Fruit fly (Drosophila melanogaster) whole organism, pupa: ENCODE data around the gene fh.

Source experiments
- CG10348 ChIP-seq: fragments of 200-800 bp; sonication (Bioruptor generic); IDR thresholded peaks from 2 replicates; pipeline ENCODE4 v1.3.6; 2022; ENCODE audit warnings: missing biosample characterization, missing genetic modification characterization
- CG12605 ChIP-seq: fragments of 200-800 bp; sonication (Bioruptor generic); IDR thresholded peaks from 2 replicates; pipeline ENCODE4 v1.3.6; 2022; ENCODE audit warnings: missing biosample characterization, missing genetic modification characterization
- CG13204 ChIP-seq: fragments of 200-800 bp; sonication (Bioruptor generic); optimal IDR thresholded peaks from 2 replicates; lab custom pipeline; 2018; ENCODE audit warnings: missing biosample characterization, mild to moderate bottlenecking, missing genetic modification characterization, moderate library complexity
- CG14655 ChIP-seq: fragments of 200-800 bp; sonication (Bioruptor generic); optimal IDR thresholded peaks from 3 replicates; lab custom pipeline; 2017; ENCODE audit warnings: mild to moderate bottlenecking, missing biosample characterization, missing genetic modification reagents, missing genetic modification characterization
- CG15710 ChIP-seq: fragments of 200-800 bp; sonication (Bioruptor generic); optimal IDR thresholded peaks from 2 replicates; lab custom pipeline; 2018; ENCODE audit warnings: missing biosample characterization, mild to moderate bottlenecking, missing genetic modification characterization, moderate library complexity
- CG17806 ChIP-seq: fragments of 200-800 bp; sonication (Bioruptor generic); optimal IDR thresholded peaks from 2 replicates; lab custom pipeline; 2018; ENCODE audit warnings: missing biosample characterization, mild to moderate bottlenecking, missing genetic modification characterization, moderate library complexity
- CG32121 ChIP-seq: fragments of 200-800 bp; sonication (Bioruptor generic); IDR thresholded peaks from 2 replicates; pipeline ENCODE4 v1.3.6; 2022; ENCODE audit warnings: missing biosample characterization, missing genetic modification characterization
- CG34367 ChIP-seq: fragments of 200-800 bp; sonication (Bioruptor generic); optimal IDR thresholded peaks from 2 replicates; lab custom pipeline; 2018; ENCODE audit warnings: missing biosample characterization, mild to moderate bottlenecking, missing genetic modification characterization
- CG4496 ChIP-seq: fragments of 200-800 bp; sonication (Bioruptor generic); IDR thresholded peaks from 3 replicates; pipeline ENCODE4 v1.3.6; 2022; ENCODE audit warnings: missing biosample characterization, missing genetic modification characterization
- CG8159 ChIP-seq: fragments of 200-800 bp; sonication (Bioruptor generic); optimal IDR thresholded peaks from 3 replicates; lab custom pipeline; 2018; ENCODE audit warnings: missing biosample characterization, mild to moderate bottlenecking, missing genetic modification characterization, moderate library complexity
- CG8301 ChIP-seq: fragments of 200-800 bp; sonication (Bioruptor generic); optimal IDR thresholded peaks from 2 replicates; lab custom pipeline; 2018; ENCODE audit warnings: missing biosample characterization, mild to moderate bottlenecking, missing genetic modification characterization
- CG9948 ChIP-seq: fragments of 200-800 bp; sonication (Bioruptor generic); optimal IDR thresholded peaks from 2 replicates; lab custom pipeline; 2018; ENCODE audit warnings: missing biosample characterization, mild to moderate bottlenecking, missing genetic modification characterization, moderate library complexity
- D1 ChIP-seq: fragments of 200-800 bp; sonication (Bioruptor generic); optimal IDR thresholded peaks from 2 replicates; lab custom pipeline; 2018; ENCODE audit warnings: missing biosample characterization, mild to moderate bottlenecking, missing genetic modification characterization, moderate library complexity
- EcR ChIP-seq: fragments of 200-800 bp; sonication (Bioruptor generic); optimal IDR thresholded peaks from 3 replicates; lab custom pipeline; 2019; ENCODE audit warnings: missing biosample characterization, missing genetic modification characterization, mild to moderate bottlenecking, moderate library complexity, missing genetic modification reagents
- Ets98B ChIP-seq: fragments of 200-800 bp; sonication (Bioruptor generic); IDR thresholded peaks from 2 replicates; pipeline ENCODE4 v1.3.6; 2022; ENCODE audit warnings: missing biosample characterization, missing genetic modification characterization
- Pif1A ChIP-seq: fragments of 200-800 bp; sonication (Bioruptor generic); optimal IDR thresholded peaks from 3 replicates; lab custom pipeline; 2016; ENCODE audit warnings: missing biosample characterization, missing genetic modification characterization
- Pif1B ChIP-seq: fragments of 200-800 bp; sonication (Bioruptor generic); optimal IDR thresholded peaks from 3 replicates; lab custom pipeline; 2016; ENCODE audit warnings: missing biosample characterization, missing genetic modification characterization
- Snoo ChIP-seq: fragments of 200-800 bp; sonication (Bioruptor generic); optimal IDR thresholded peaks from 3 replicates; lab custom pipeline; 2017; ENCODE audit warnings: missing biosample characterization, mild to moderate bottlenecking, missing genetic modification characterization, inconsistent platforms
- fd96Ca ChIP-seq: fragments of 200-800 bp; sonication (Bioruptor generic); IDR thresholded peaks from 3 replicates; pipeline ENCODE4 v1.3.6; 2022; ENCODE audit warnings: missing biosample characterization, missing genetic modification characterization
- gl ChIP-seq: fragments of 200-800 bp; sonication (Bioruptor generic); optimal IDR thresholded peaks from 2 replicates; lab custom pipeline; 2018; ENCODE audit warnings: missing biosample characterization, mild to moderate bottlenecking, missing genetic modification characterization
- rn ChIP-seq: fragments of 200-800 bp; sonication (Bioruptor generic); IDR thresholded peaks from 2 replicates; pipeline ENCODE4 v1.3.6; 2022; ENCODE audit warnings: missing biosample characterization, missing genetic modification characterization

The fh gene

DNA sequence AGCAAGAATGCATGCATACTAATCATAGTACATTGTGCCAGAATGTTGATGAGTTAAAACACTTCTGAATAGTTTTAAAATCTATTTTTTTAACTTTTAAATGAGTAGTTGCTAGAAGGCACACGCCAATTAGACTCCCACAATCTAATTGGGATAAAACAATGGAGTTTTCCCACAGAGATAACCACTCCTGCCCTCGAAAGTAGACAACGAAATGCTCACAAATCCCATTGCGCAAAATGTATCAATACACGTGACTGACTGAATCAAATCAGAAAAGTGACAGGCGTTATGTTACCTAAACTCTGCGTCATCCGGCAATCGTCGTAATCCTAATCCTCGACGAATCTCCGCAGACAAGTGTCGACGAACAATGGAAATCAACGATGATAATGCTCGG, 31.0 kb downstream of the fh start:
- TF ChIP-seq CG13204 (GFP tag; lab: Kevin White, UChicago) = no peak
- TF ChIP-seq CG9948 (tag; lab: Kevin White, UChicago) = no peak
- no peak for TF ChIP-seq Ets98B (GFP tag; lab: Robert Waterston, UW)
- TF ChIP-seq CG10348 = no peak
- no peak for TF ChIP-seq CG15710 (tag; lab: Kevin White, UChicago)
- no peak for TF ChIP-seq Pif1A (GFP tag; lab: Kevin White, UChicago)
- no peak for TF ChIP-seq CG12605 (GFP tag; lab: Robert Waterston, UW)
- no peak for TF ChIP-seq CG34367 (tag; lab: Kevin White, UChicago)
- no peak for TF ChIP-seq CG17806 (tag; lab: Kevin White, UChicago)
- TF ChIP-seq rn (GFP tag; lab: Robert Waterston, UW) = no peak
- TF ChIP-seq, all 21 proteins: peak for 0

DNA sequence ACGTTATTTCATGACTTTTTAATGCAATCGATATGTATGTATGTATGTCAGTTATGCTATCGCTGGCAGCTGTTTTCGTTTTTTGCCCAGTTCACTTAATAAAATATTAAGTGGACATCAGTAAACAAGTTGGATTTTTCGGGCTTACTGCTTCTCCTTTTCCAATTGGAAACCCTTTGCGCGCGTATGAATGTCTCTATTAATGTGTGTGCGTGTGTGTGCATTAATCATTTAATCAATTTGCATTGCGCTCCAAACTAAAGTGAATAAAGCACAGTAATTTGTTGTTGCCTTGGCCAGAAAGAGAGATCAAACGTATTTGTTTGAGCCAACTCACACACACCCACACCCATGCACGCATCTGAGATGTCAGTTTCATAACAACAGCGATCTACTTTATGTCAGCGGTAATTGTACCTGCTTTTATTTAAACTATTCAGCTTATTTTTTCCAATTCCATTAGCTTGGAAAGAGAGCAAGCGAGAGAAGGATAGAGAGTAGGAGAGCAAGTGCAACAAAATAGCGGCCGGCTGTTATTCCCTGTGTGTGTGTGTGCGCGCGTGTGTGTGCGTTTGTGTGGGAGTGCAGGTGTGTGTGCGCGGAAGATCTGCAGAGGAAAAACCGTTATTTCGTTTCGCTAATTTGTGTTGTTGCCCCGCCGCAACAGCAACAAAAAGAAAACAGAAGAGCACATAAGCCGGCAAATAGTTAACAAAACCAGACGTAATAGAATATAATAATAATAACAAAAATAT, 38.5 kb downstream of the fh start:
- TF ChIP-seq Pif1A (GFP tag; lab: Kevin White, UChicago) (no peak), Snoo (no peak), CG17806 (tag; lab: Kevin White, UChicago) (no peak), CG12605 (GFP tag; lab: Robert Waterston, UW) (no peak)
- TF ChIP-seq, all 21 proteins: peak for 0

DNA sequence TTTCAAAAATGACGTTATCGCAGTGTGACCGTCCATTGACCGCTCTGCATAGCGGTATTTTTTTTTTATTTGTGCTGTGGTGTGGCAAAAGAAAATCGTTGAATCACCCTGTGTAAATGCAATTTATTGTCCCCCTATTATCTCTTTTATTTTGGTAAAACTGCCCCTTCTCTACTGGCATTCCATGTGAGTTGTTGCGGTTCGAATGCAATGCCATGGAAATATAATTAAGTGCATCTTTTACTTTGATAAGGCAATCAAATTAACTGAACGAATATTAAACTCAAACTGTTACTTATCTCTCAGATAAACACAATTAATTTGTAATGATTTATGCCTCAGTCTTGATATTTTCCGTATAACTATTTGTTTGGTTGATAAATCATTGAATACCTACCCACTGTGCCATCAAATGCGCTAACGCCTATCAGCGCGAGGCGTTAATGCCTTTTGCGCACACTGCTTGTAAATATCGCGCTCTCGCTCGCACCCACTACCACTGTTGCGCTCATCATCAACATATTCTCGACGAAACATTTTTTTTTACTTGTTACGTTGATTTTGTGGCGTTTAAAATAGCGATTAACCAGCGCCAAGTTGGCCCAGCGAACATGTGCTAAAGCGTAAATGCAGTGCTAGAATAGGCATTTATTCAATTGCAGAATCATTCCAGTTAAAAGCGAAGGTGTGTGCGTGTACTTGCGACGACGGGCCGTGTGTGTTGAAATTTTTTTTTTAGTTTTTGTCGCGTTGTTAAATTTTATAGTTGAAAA, 39.6 kb downstream of the fh start:
- no peak for TF ChIP-seq EcR (GFP tag; lab: Kevin White, UChicago)
- TF ChIP-seq D1 = no peak
- TF ChIP-seq CG34367 (tag; lab: Kevin White, UChicago) = peak; percentile 45
- peak; percentile 57; the same call in 1 of the 3 replicates for TF ChIP-seq CG4496 (GFP tag; lab: Robert Waterston, UW)
- TF ChIP-seq Snoo = peak; percentile 23
- TF ChIP-seq CG14655 (GFP tag; lab: Kevin White, UChicago) = no peak
- TF ChIP-seq Ets98B (GFP tag; lab: Robert Waterston, UW) = no peak; the same call in 1 of the 2 replicates
- peak; percentile 50 for TF ChIP-seq CG9948 (tag; lab: Kevin White, UChicago)
- no peak for TF ChIP-seq Pif1B
- peak; percentile 40 for TF ChIP-seq CG8159 (tag; lab: Kevin White, UChicago)
- no peak for TF ChIP-seq CG32121
- TF ChIP-seq CG8301 (tag; lab: Kevin White, UChicago) = peak; percentile 41
- no peak for TF ChIP-seq gl (tag; lab: Kevin White, UChicago)
- no peak for TF ChIP-seq CG13204 (GFP tag; lab: Kevin White, UChicago)
- peak; percentile 32 for TF ChIP-seq CG15710 (tag; lab: Kevin White, UChicago)
- TF ChIP-seq CG17806 (tag; lab: Kevin White, UChicago) = no peak

DNA sequence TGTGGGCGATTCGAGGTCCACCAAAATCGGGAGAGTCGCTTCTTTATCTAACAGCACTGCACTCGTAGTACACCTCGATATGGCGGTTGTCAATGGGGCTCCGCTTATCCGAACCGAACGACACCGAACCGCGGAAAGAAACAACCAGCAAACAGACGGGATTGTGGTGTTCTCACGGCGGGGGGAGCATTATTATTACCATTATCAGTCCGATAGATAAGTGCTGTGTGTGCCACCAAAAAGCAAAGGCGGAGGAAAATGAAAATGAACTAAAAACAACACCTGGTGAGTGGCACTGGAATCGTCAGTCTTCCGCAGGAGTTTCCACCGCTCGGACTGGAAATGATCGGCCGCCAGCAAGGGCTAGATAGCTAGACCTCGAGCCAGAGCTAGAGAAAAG, 40.5 kb downstream of the fh start, which contains the start of gene AP-1gamma:
AP-1gamma (plus strand) TSS at position 305 of the 400 bp plus-strand sequence.
- TF ChIP-seq Snoo (no peak), CG8301 (tag; lab: Kevin White, UChicago) (no peak), CG15710 (tag; lab: Kevin White, UChicago) (no peak), EcR (GFP tag; lab: Kevin White, UChicago) (no peak), D1 (no peak), CG4496 (GFP tag; lab: Robert Waterston, UW) (no peak), CG10348 (no peak), gl (tag; lab: Kevin White, UChicago) (no peak), CG32121 (no peak), CG9948 (tag; lab: Kevin White, UChicago) (no peak), CG14655 (GFP tag; lab: Kevin White, UChicago) (no peak), Ets98B (GFP tag; lab: Robert Waterston, UW) (no peak), CG17806 (tag; lab: Kevin White, UChicago) (no peak)

DNA sequence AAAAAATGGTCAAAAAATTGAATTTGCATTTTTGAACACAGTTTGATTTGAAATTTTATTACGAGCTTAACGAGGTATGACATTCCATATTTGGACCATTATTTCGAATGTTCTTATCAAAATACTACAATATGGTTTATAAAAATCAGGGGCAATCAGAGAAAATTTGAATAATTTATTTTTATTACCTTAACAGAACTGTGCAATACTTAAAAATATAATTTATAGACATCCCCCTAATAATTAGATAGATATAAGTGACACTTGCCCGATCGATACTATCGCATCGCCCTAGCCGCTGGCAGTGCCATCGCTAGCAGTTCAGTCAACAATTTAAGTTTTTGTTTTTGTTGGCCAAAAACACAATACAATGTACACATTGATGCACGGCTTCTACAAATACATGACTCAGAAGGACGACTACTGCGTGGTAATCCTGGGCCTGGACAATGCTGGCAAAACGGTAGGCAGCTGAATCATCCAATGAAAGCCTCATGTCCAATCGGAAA, 42.0 kb downstream of the fh start, which contains the start of gene Arfrp1:
Arfrp1 (plus strand) TSS at position 295 of the 509 bp plus-strand sequence.
- no peak; the same call in 1 of the 2 replicates for TF ChIP-seq CG32121
- no peak for TF ChIP-seq CG14655 (GFP tag; lab: Kevin White, UChicago)
- TF ChIP-seq CG34367 (tag; lab: Kevin White, UChicago) = no peak
- TF ChIP-seq CG9948 (tag; lab: Kevin White, UChicago) = peak; percentile 0
- TF ChIP-seq CG10348 = no peak
- TF ChIP-seq Ets98B (GFP tag; lab: Robert Waterston, UW) = 0 out of 2 replicates have a peak, but pooled peaks have one; percentile 5
- TF ChIP-seq Snoo = no peak
- TF ChIP-seq CG15710 (tag; lab: Kevin White, UChicago) = no peak
- no peak for TF ChIP-seq D1
- no peak for TF ChIP-seq EcR (GFP tag; lab: Kevin White, UChicago)
- TF ChIP-seq CG4496 (GFP tag; lab: Robert Waterston, UW) = peak; percentile 6; the same call in 1 of the 3 replicates
- TF ChIP-seq rn (GFP tag; lab: Robert Waterston, UW) = no peak
- no peak for TF ChIP-seq CG13204 (GFP tag; lab: Kevin White, UChicago)
- no peak for TF ChIP-seq gl (tag; lab: Kevin White, UChicago)
- 0 out of 3 replicates have a peak, but pooled peaks have one; percentile 24 for TF ChIP-seq fd96Ca (GFP tag; lab: Robert Waterston, UW)
- TF ChIP-seq Pif1B = no peak
